Fruit fly (Drosophila melanogaster) whole organism, embryonic: ENCODE results near the gene CG33110.
A peak's percentile ranks its signal among the peaks of the same experiment; 100 is the strongest.

ENCODE experiments used
- CG11695 ChIP-seq: fragments of 200-800 bp; sonication (Bioruptor generic); IDR thresholded peaks from 3 replicates; pipeline ENCODE4 v1.3.6; 2022; ENCODE audit warnings: missing biosample characterization, missing genetic modification characterization
- CG12391 ChIP-seq: fragments of 200-800 bp; sonication (Bioruptor generic); optimal IDR thresholded peaks from 3 replicates; lab custom pipeline; 2018; ENCODE audit warnings: missing biosample characterization, mild to moderate bottlenecking, missing genetic modification characterization, moderate library complexity
- CG12769 ChIP-seq: fragments of 200-800 bp; sonication (Bioruptor generic); optimal IDR thresholded peaks from 2 replicates; lab custom pipeline; 2019; ENCODE audit warnings: missing biosample characterization, mild to moderate bottlenecking, missing genetic modification characterization, moderate library complexity
- CG13775 ChIP-seq: fragments of 200-800 bp; sonication (Bioruptor generic); optimal IDR thresholded peaks from 3 replicates; lab custom pipeline; 2017; ENCODE audit warnings: missing biosample characterization, mild to moderate bottlenecking, missing genetic modification characterization
- CG14441 ChIP-seq: fragments of 200-800 bp; sonication (Bioruptor generic); IDR thresholded peaks from 2 replicates; pipeline ENCODE4 v1.3.6; 2022; ENCODE audit warnings: missing biosample characterization, missing genetic modification characterization
- CG17186 ChIP-seq: fragments of 200-800 bp; sonication (Bioruptor generic); optimal IDR thresholded peaks from 3 replicates; lab custom pipeline; 2017; ENCODE audit warnings: missing biosample characterization, missing genetic modification reagents, missing genetic modification characterization
- CG17612 ChIP-seq: fragments of 200-800 bp; sonication (Bioruptor generic); IDR thresholded peaks from 2 replicates; pipeline ENCODE4 v1.3.6; 2022; ENCODE audit warnings: missing biosample characterization, missing genetic modification characterization
- CG18262 ChIP-seq: fragments of 200-800 bp; optimal IDR thresholded peaks from 3 replicates; lab custom pipeline; 2019; ENCODE audit warnings: missing biosample characterization, mild to moderate bottlenecking, missing genetic modification characterization, moderate library complexity
- CG18599 ChIP-seq: fragments of 200-800 bp; sonication (Bioruptor generic); optimal IDR thresholded peaks from 3 replicates; lab custom pipeline; 2017; ENCODE audit warnings: missing biosample characterization, missing genetic modification characterization, mild to moderate bottlenecking, moderate library complexity, missing genetic modification reagents
- CG18764 ChIP-seq: fragments of 200-800 bp; sonication (Bioruptor generic); optimal IDR thresholded peaks from 3 replicates; lab custom pipeline; 2016; ENCODE audit warnings: missing biosample characterization, missing genetic modification characterization
- CG2199 ChIP-seq: fragments of 200-800 bp; sonication (Bioruptor generic); IDR thresholded peaks from 3 replicates; pipeline ENCODE4 v1.3.6; 2022; ENCODE audit warnings: missing biosample characterization, missing genetic modification characterization
- CG2202 ChIP-seq: fragments of 200-800 bp; sonication (Bioruptor generic); optimal IDR thresholded peaks from 2 replicates; lab custom pipeline; 2018; ENCODE audit warnings: missing biosample characterization, mild to moderate bottlenecking, missing genetic modification characterization
- CG2678 ChIP-seq: fragments of 200-800 bp; sonication (Bioruptor generic); optimal IDR thresholded peaks from 3 replicates; lab custom pipeline; 2019; ENCODE audit warnings: missing biosample characterization, mild to moderate bottlenecking, missing genetic modification characterization, moderate library complexity
- CG31365 ChIP-seq: fragments of 200-800 bp; sonication (Bioruptor generic); optimal IDR thresholded peaks from 2 replicates; lab custom pipeline; 2018; ENCODE audit warnings: missing biosample characterization, mild to moderate bottlenecking, missing genetic modification characterization
- CG3407 ChIP-seq: fragments of 200-800 bp; sonication (Bioruptor generic); optimal IDR thresholded peaks from 2 replicates; lab custom pipeline; 2018; ENCODE audit warnings: missing biosample characterization, mild to moderate bottlenecking, missing genetic modification characterization
- CG34376 ChIP-seq: fragments of 200-800 bp; sonication (Bioruptor generic); optimal IDR thresholded peaks from 2 replicates; lab custom pipeline; 2018; ENCODE audit warnings: missing biosample characterization, mild to moderate bottlenecking, missing genetic modification characterization
- CG3995 ChIP-seq: fragments of 200-800 bp; sonication (Bioruptor generic); optimal IDR thresholded peaks from 3 replicates; lab custom pipeline; 2016; ENCODE audit warnings: missing biosample characterization, missing genetic modification characterization
- CG6683 ChIP-seq: fragments of 200-800 bp; sonication (Bioruptor generic); optimal IDR thresholded peaks from 2 replicates; lab custom pipeline; 2017; ENCODE audit warnings: missing biosample characterization, mild to moderate bottlenecking, missing genetic modification characterization, missing genetic modification reagents
- CG6689 ChIP-seq: fragments of 200-800 bp; sonication (Bioruptor generic); IDR thresholded peaks from 2 replicates; pipeline ENCODE4 v1.3.6; 2022; ENCODE audit warnings: missing biosample characterization, missing genetic modification characterization
- CG6791 ChIP-seq: fragments of 200-800 bp; sonication (Bioruptor generic); IDR thresholded peaks from 3 replicates; pipeline ENCODE4 v1.3.6; 2022; ENCODE audit warnings: missing biosample characterization, missing genetic modification characterization; ENCODE audit not compliant: partially characterized antibody
- CG6854 ChIP-seq: fragments of 200-800 bp; sonication (Bioruptor generic); optimal IDR thresholded peaks from 3 replicates; lab custom pipeline; 2017; ENCODE audit warnings: missing biosample characterization, mild to moderate bottlenecking, missing genetic modification characterization
- CG7556 ChIP-seq: fragments of 200-800 bp; sonication (Bioruptor generic); optimal IDR thresholded peaks from 2 replicates; lab custom pipeline; 2017; ENCODE audit warnings: missing biosample characterization, mild to moderate bottlenecking, missing genetic modification characterization
- Doc3 ChIP-seq: fragments of 200-800 bp; sonication (Bioruptor generic); IDR thresholded peaks from 3 replicates; pipeline ENCODE4 v1.3.6; 2022; ENCODE audit warnings: missing biosample characterization, missing genetic modification characterization; ENCODE audit not compliant: partially characterized antibody
- Dref ChIP-seq: fragments of 200-800 bp; sonication (Bioruptor generic); IDR thresholded peaks from 2 replicates; pipeline ENCODE4 v1.3.6; 2022; ENCODE audit warnings: missing biosample characterization, missing genetic modification characterization
- E2f2 ChIP-seq: fragments of 200-800 bp; sonication (Bioruptor generic); IDR thresholded peaks from 2 replicates; pipeline ENCODE4 v1.3.6; 2022; ENCODE audit warnings: missing biosample characterization, missing genetic modification characterization
- Elba2 ChIP-seq: fragments of 200-800 bp; sonication (Bioruptor generic); optimal IDR thresholded peaks from 3 replicates; lab custom pipeline; 2016; ENCODE audit warnings: missing biosample characterization, missing genetic modification characterization
- Fer3 ChIP-seq: fragments of 200-800 bp; sonication (Bioruptor generic); optimal IDR thresholded peaks from 2 replicates; lab custom pipeline; 2018; ENCODE audit warnings: missing biosample characterization, mild to moderate bottlenecking, missing genetic modification characterization, moderate library complexity
- Gug ChIP-seq: fragments of 200-800 bp; sonication (Bioruptor generic); IDR thresholded peaks from 4 replicates; pipeline ENCODE4 v1.3.6; 2022; ENCODE audit warnings: missing biosample characterization, missing genetic modification characterization
- HmgZ ChIP-seq: fragments of 200-800 bp; sonication (Bioruptor generic); optimal IDR thresholded peaks from 2 replicates; lab custom pipeline; 2018; ENCODE audit warnings: missing biosample characterization, mild to moderate bottlenecking, missing genetic modification characterization
- NC2α ChIP-seq: fragments of 200-800 bp; sonication (Bioruptor generic); optimal IDR thresholded peaks from 2 replicates; lab custom pipeline; 2016; ENCODE audit warnings: missing biosample characterization, missing genetic modification characterization
- Pdp1 ChIP-seq, 2 experiments: fragments of 200-800 bp; sonication (Bioruptor generic); optimal IDR thresholded peaks; 3 replicates each; lab custom pipeline; 2016; ENCODE audit warnings: missing biosample characterization in 2 of 2, missing genetic modification characterization in 2 of 2, mild to moderate bottlenecking in 1 of 2, moderate library complexity in 1 of 2
- Ptx1 ChIP-seq: fragments of 200-800 bp; sonication (Bioruptor generic); IDR thresholded peaks from 2 replicates; pipeline ENCODE4 v1.3.6; 2022; ENCODE audit warnings: missing biosample characterization, missing genetic modification characterization
- Rfx ChIP-seq: fragments of 200-800 bp; sonication (Bioruptor generic); IDR thresholded peaks from 2 replicates; pipeline ENCODE4 v1.3.6; 2022; ENCODE audit warnings: missing biosample characterization, missing genetic modification characterization
- Vsx1 ChIP-seq: fragments of 200-800 bp; sonication (Bioruptor generic); optimal IDR thresholded peaks from 2 replicates; lab custom pipeline; 2017; ENCODE audit warnings: missing biosample characterization, mild to moderate bottlenecking, missing genetic modification characterization, missing genetic modification reagents
- abd-A ChIP-seq: fragments of 200-800 bp; sonication (Bioruptor generic); optimal IDR thresholded peaks from 3 replicates; lab custom pipeline; 2019; ENCODE audit warnings: missing biosample characterization, mild to moderate bottlenecking, missing genetic modification characterization, moderate library complexity
- chn ChIP-seq: fragments of 200-800 bp; sonication (Bioruptor generic); optimal IDR thresholded peaks from 2 replicates; lab custom pipeline; 2016; ENCODE audit warnings: missing biosample characterization, missing genetic modification characterization
- corto ChIP-seq: fragments of 200-800 bp; sonication (Bioruptor generic); optimal IDR thresholded peaks from 2 replicates; lab custom pipeline; 2016; ENCODE audit warnings: missing biosample characterization, mild to moderate bottlenecking, missing genetic modification characterization, moderate library complexity
- dm ChIP-seq: fragments of 200-800 bp; sonication (Bioruptor generic); optimal IDR thresholded peaks from 3 replicates; lab custom pipeline; 2016; ENCODE audit warnings: missing biosample characterization, missing genetic modification characterization
- esg ChIP-seq: fragments of 200-800 bp; sonication (Bioruptor generic); conservative IDR thresholded peaks from 2 replicates; pipeline ENCODE4 v1.3.6; 2022; ENCODE audit warnings: missing biosample characterization, missing genetic modification characterization
- exex ChIP-seq: fragments of 200-800 bp; sonication (Bioruptor generic); optimal IDR thresholded peaks from 4 replicates; lab custom pipeline; 2018; ENCODE audit warnings: missing biosample characterization, mild to moderate bottlenecking, missing genetic modification characterization, moderate library complexity
- gro ChIP-seq: fragments of 200-800 bp; sonication (Bioruptor generic); optimal IDR thresholded peaks from 2 replicates; lab custom pipeline; 2016; ENCODE audit warnings: missing biosample characterization, missing genetic modification characterization
- her ChIP-seq: fragments of 200-800 bp; sonication (Bioruptor generic); optimal IDR thresholded peaks from 2 replicates; lab custom pipeline; 2016; ENCODE audit warnings: missing biosample characterization, missing genetic modification characterization
- jigr1 ChIP-seq: fragments of 200-800 bp; sonication (Bioruptor generic); IDR thresholded peaks from 3 replicates; pipeline ENCODE4 v1.3.6; 2022; ENCODE audit warnings: missing biosample characterization, missing genetic modification characterization
- mirr ChIP-seq: fragments of 200-800 bp; sonication (Bioruptor generic); optimal IDR thresholded peaks from 3 replicates; lab custom pipeline; 2018; ENCODE audit warnings: missing biosample characterization, mild to moderate bottlenecking, missing genetic modification characterization
- repo ChIP-seq: fragments of 200-800 bp; sonication (Bioruptor generic); optimal IDR thresholded peaks from 2 replicates; lab custom pipeline; 2016; ENCODE audit warnings: missing biosample characterization, missing genetic modification characterization
- sd ChIP-seq: fragments of 200-800 bp; sonication (Bioruptor generic); optimal IDR thresholded peaks from 3 replicates; lab custom pipeline; 2018; ENCODE audit warnings: missing biosample characterization, mild to moderate bottlenecking, missing genetic modification characterization, moderate library complexity
- sens ChIP-seq: fragments of 200-800 bp; sonication (Bioruptor generic); peaks from one replicate; lab custom pipeline; 2016; ENCODE audit warnings: missing biosample characterization, missing genetic modification characterization
- sima ChIP-seq: fragments of 200-800 bp; sonication (Bioruptor generic); optimal IDR thresholded peaks from 2 replicates; lab custom pipeline; 2016; ENCODE audit warnings: missing biosample characterization, missing genetic modification characterization
- so ChIP-seq: fragments of 200-800 bp; sonication (Bioruptor generic); IDR thresholded peaks from 3 replicates; pipeline ENCODE4 v1.3.6; 2022; ENCODE audit warnings: missing biosample characterization, missing genetic modification characterization
- sug ChIP-seq: fragments of 200-800 bp; optimal IDR thresholded peaks from 2 replicates; lab custom pipeline; 2019; ENCODE audit warnings: missing biosample characterization, mild to moderate bottlenecking, missing genetic modification characterization, moderate library complexity
- vnd ChIP-seq: fragments of 200-800 bp; sonication (Bioruptor generic); IDR thresholded peaks from 3 replicates; pipeline ENCODE4 v1.3.6; 2022; ENCODE audit warnings: missing biosample characterization, missing genetic modification characterization; ENCODE audit not compliant: partially characterized antibody

CG33110 gene

DNA sequence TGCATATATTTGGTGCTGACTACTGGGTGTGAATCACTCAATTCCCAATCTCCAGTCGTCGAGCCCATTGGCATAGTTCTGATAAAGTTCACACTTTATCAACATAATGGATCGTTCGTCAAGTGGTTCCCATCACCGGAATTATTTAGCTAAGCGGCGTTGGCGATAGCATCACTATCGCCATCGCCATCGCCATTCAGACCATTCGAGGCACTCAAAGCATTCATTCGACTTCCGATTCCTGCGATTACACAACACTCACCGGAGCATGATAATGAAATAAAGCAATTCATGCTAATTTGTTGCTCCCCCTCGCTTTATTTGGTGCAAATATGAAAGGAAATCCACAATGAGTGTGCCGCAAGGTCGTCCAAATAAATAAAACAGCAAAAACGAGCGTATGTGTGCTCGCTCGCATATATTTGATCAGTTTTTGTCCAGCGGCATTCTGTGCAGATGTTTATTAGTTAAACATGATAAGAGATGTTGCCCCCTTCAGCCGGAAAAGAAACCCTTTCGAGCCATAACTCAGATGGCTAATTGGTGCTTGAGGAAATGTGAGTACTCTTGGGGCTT lies 25.4 kb downstream of the CG33110 start (continued):
- TF ChIP-seq sima (GFP tag; lab: Kevin White, UChicago) (no peak), CG2678 (tag; lab: Kevin White, UChicago) (peak; percentile 10), CG31365 (tag; lab: Kevin White, UChicago) (no peak), CG34376 (GFP tag; lab: Kevin White, UChicago) (peak; percentile 80), CG6683 (GFP tag; lab: Kevin White, UChicago) (no peak), Elba2 (GFP tag; lab: Kevin White, UChicago) (no peak), CG6689 (GFP tag; lab: Robert Waterston, UW) (no peak), esg (GFP tag; lab: Robert Waterston, UW) (no peak), CG6854 (no peak), sens (GFP tag; lab: Kevin White, UChicago) (peak; percentile 71), sd (peak; percentile 86), corto (GFP tag; lab: Kevin White, UChicago) (no peak), Ptx1 (GFP tag; lab: Robert Waterston, UW) (no peak), jigr1 (GFP tag; lab: Robert Waterston, UW) (no peak), exex (tag; lab: Kevin White, UChicago) (peak; percentile 95), her (GFP tag; lab: Kevin White, UChicago) (no peak), CG18599 (GFP tag; lab: Kevin White, UChicago) (peak; percentile 30), repo (GFP tag; lab: Kevin White, UChicago) (no peak), dm (GFP tag; lab: Kevin White, UChicago) (no peak), CG17186 (no peak), mirr (GFP tag; lab: Kevin White, UChicago) (peak; percentile 62), CG13775 (GFP tag; lab: Kevin White, UChicago) (no peak), CG11695 (GFP tag; lab: Robert Waterston, UW) (no peak), CG18764 (no peak), Dref (GFP tag; lab: Robert Waterston, UW) (no peak), Vsx1 (GFP tag; lab: Kevin White, UChicago) (peak; percentile 26), Gug (GFP tag; lab: Robert Waterston, UW) (no peak), CG18262 (no peak), E2f2 (GFP tag; lab: Robert Waterston, UW) (no peak), CG7556 (GFP tag; lab: Kevin White, UChicago) (no peak), CG3407 (GFP tag; lab: Kevin White, UChicago) (no peak), gro (peak; percentile 85), CG14441 (no peak), Pdp1 (GFP tag; optimal IDR thresholded peaks at IDR 0.05; lab: Kevin White, UChicago) (peak in 1 of 2 experiments; percentile 96), HmgZ (peak; percentile 30), so (GFP tag; lab: Robert Waterston, UW) (no peak), CG17612 (GFP tag; lab: Robert Waterston, UW) (no peak), CG2199 (GFP tag; lab: Robert Waterston, UW) (0 out of 3 replicates have a peak, but pooled peaks have one; percentile 15), CG6791 (GFP tag; lab: Robert Waterston, UW) (no peak), abd-A (tag; lab: Kevin White, UChicago) (no peak), CG3995 (GFP tag; lab: Kevin White, UChicago) (no peak), chn (no peak), CG12391 (tag; lab: Kevin White, UChicago) (no peak), NC2α (GFP tag; lab: Kevin White, UChicago) (no peak), Doc3 (GFP tag; lab: Robert Waterston, UW) (no peak), CG12769 (tag; lab: Kevin White, UChicago) (peak; percentile 45), Fer3 (tag; lab: Kevin White, UChicago) (no peak), vnd (GFP tag; lab: Robert Waterston, UW) (0 out of 3 replicates have a peak, but pooled peaks have one; percentile 29), CG2202 (no peak), Rfx (GFP tag; lab: Robert Waterston, UW) (peak; percentile 39; the same call in 1 of the 2 replicates), sug (peak; percentile 88)
